Worm (Caenorhabditis elegans): ENCODE results near the gene his-8.

Gene his-8

ce11 chrV:8533916-8534315 is 1.0 kb upstream of the his-8 start:
- TF ChIP-seq egl-44 (GFP tag; IDR thresholded peaks at IDR 0.05) (no peak), T26A5.8 (tag; optimal IDR thresholded peaks at IDR 0.05) (no peak), nhr-120 (GFP tag; IDR thresholded peaks at IDR 0.05) (no peak), F55B11.4 (tag; optimal IDR thresholded peaks at IDR 0.05; ENCODE audit: borderline replicate concordance, insufficient read depth) (no peak), snpc-4 (GFP tag; optimal IDR thresholded peaks at IDR 0.05) (no peak), snpc-4 (tag; optimal IDR thresholded peaks at IDR 0.05) (no peak), hmg-20 (GFP tag; IDR thresholded peaks at IDR 0.05) (no peak), hrde-1 (tag; optimal IDR thresholded peaks at IDR 0.05; ENCODE audit: borderline replicate concordance) (no peak), sdz-38 (tag; optimal IDR thresholded peaks at IDR 0.05) (no peak), T07F8.4 (tag; optimal IDR thresholded peaks at IDR 0.05) (no peak), sptf-2 (GFP tag; optimal IDR thresholded peaks at IDR 0.05) (no peak), attf-5 (GFP tag; optimal IDR thresholded peaks at IDR 0.05) (no peak), ama-1 (optimal IDR thresholded peaks at IDR 0.05) (no peak), ama-1 (GFP tag; optimal IDR thresholded peaks at IDR 0.05) (no peak), F52B5.7 (tag; optimal IDR thresholded peaks at IDR 0.05) (no peak), lsl-1 (GFP tag; optimal IDR thresholded peaks at IDR 0.05) (no peak), lag-1 (GFP tag; IDR thresholded peaks at IDR 0.05) (no peak), zfh-2 (GFP tag; conservative IDR thresholded peaks at IDR 0.05) (no peak)

- TF ChIP-seq let-607 (tag; optimal IDR thresholded peaks at IDR 0.05) (no peak), hlh-26 (GFP tag; conservative IDR thresholded peaks at IDR 0.05) (no peak), ztf-6 (GFP tag; IDR thresholded peaks at IDR 0.05) (no peak), K11D2.4 (GFP tag; IDR thresholded peaks at IDR 0.05) (no peak), ztf-18 (tag; optimal IDR thresholded peaks at IDR 0.05) (no peak), lin-26 (GFP tag; IDR thresholded peaks at IDR 0.05) (no peak), attf-3 (GFP tag; conservative IDR thresholded peaks at IDR 0.05) (no peak)
Observed at ce11 chrV:8529219-8529618, 3.7 kb downstream of the his-8 start, which contains the start of gene otpl-5. otpl-5 (plus strand) TSS chrV:8529519.

- TF ChIP-seq bed-1 (GFP tag; IDR thresholded peaks at IDR 0.05) (no peak), madf-8 (GFP tag; conservative IDR thresholded peaks at IDR 0.05) (no peak), ztf-6 (GFP tag; IDR thresholded peaks at IDR 0.05) (no peak)
Observed at ce11 chrV:8525774-8526173, 7.1 kb downstream of the his-8 start, which contains the start of gene otpl-6. otpl-6 (plus strand) TSS chrV:8526074.

- TF ChIP-seq lin-40 (tag; optimal IDR thresholded peaks at IDR 0.05), result no peak
- peak; percentile 69 for TF ChIP-seq him-1 (tag; optimal IDR thresholded peaks at IDR 0.05)
- peak; percentile 28; the same call in 1 of the 2 replicates for TF ChIP-seq D2030.7 (GFP tag; IDR thresholded peaks at IDR 0.05)
- 0 out of 2 replicates have a peak, but pooled peaks have one; percentile 35 for TF ChIP-seq madf-3 (GFP tag; IDR thresholded peaks at IDR 0.05)
- TF ChIP-seq let-526 (GFP tag; IDR thresholded peaks at IDR 0.05), result no peak
- peak; percentile 91 for TF ChIP-seq F33H1.4 (GFP tag; IDR thresholded peaks at IDR 0.05)
- TF ChIP-seq ztf-28 (GFP tag; IDR thresholded peaks at IDR 0.05), result no peak
- peak; percentile 89 for TF ChIP-seq madf-6 (GFP tag; IDR thresholded peaks at IDR 0.05)
- no peak for TF ChIP-seq egl-18 (GFP tag; IDR thresholded peaks at IDR 0.05)
- TF ChIP-seq madf-8 (GFP tag; conservative IDR thresholded peaks at IDR 0.05), result peak; percentile 50
- TF ChIP-seq B0261.1 (tag; optimal IDR thresholded peaks at IDR 0.05), result no peak
- peak; percentile 2 for TF ChIP-seq efl-1 (GFP tag; optimal IDR thresholded peaks at IDR 0.05)
- peak; percentile 8 for TF ChIP-seq tbp1 (GFP tag; optimal IDR thresholded peaks at IDR 0.05)
- TF ChIP-seq xnd-1 (tag; optimal IDR thresholded peaks at IDR 0.05), result peak; percentile 94
- peak; percentile 94 for TF ChIP-seq lsl-1 (GFP tag; optimal IDR thresholded peaks at IDR 0.05)
Observed at ce11 chrV:8520846-8521553, 11.9 kb downstream of the his-8 start, which contains the start of the genes F45F2.11 and otpl-7. F45F2.11 (minus strand) TSS chrV:8520896. otpl-7 (plus strand) TSS chrV:8521503.

Measured in whole organism, young adult.